Worm (Caenorhabditis elegans) whole organism, late embryonic: Measurements from ENCODE around the gene rars-1.

Source experiments
- C08G9.2 ChIP-seq: sonication (generic microtip); optimal IDR thresholded peaks from 2 replicates; lab custom pipeline; 2016; ENCODE audit warnings: mild to moderate bottlenecking, missing genetic modification characterization, moderate library complexity, missing compliant biosample characterization
- K09A11.1 ChIP-seq: sonication (generic microtip); optimal IDR thresholded peaks from 2 replicates; lab custom pipeline; 2017; ENCODE audit warnings: antibody characterized with exemption, mild to moderate bottlenecking, missing genetic modification characterization, missing compliant biosample characterization; ENCODE audit not compliant: insufficient read depth
- Y22D7AL.16 ChIP-seq: sonication (generic microtip); optimal IDR thresholded peaks from 2 replicates; lab custom pipeline; 2016; ENCODE audit warnings: missing genetic modification characterization, missing compliant biosample characterization
- ama-1 ChIP-seq: fragments of 150-350 bp; optimal IDR thresholded peaks from 2 replicates; lab custom pipeline; 2014
- ceh-14 ChIP-seq: sonication (generic microtip); optimal IDR thresholded peaks from 2 replicates; lab custom pipeline; 2016; ENCODE audit warnings: missing genotype, missing genetic modification characterization, missing compliant biosample characterization
- ceh-18 ChIP-seq: sonication (generic microtip); optimal IDR thresholded peaks from 2 replicates; lab custom pipeline; 2016; ENCODE audit warnings: missing genetic modification characterization, missing compliant biosample characterization
- ceh-2 ChIP-seq: sonication (generic microtip); optimal IDR thresholded peaks from 2 replicates; lab custom pipeline; 2016; ENCODE audit warnings: missing genotype, missing genetic modification characterization, missing compliant biosample characterization
- ceh-24 ChIP-seq: sonication (generic microtip); optimal IDR thresholded peaks from 2 replicates; lab custom pipeline; 2016; ENCODE audit warnings: mild to moderate bottlenecking, missing genetic modification characterization, missing compliant biosample characterization
- ceh-30 ChIP-seq: fragments of 150-350 bp; optimal IDR thresholded peaks from 2 replicates; lab custom pipeline; 2014; ENCODE audit warnings: missing biosample characterization, missing genetic modification characterization
- ceh-31 ChIP-seq: sonication (generic microtip); optimal IDR thresholded peaks from 2 replicates; lab custom pipeline; 2016; ENCODE audit warnings: missing genetic modification characterization, missing compliant biosample characterization
- ceh-45 ChIP-seq: fragments of 200-800 bp; sonication (Bioruptor generic); IDR thresholded peaks from 2 replicates; pipeline ENCODE4 v1.3.6; 2022; ENCODE audit warnings: missing genetic modification reagents, missing genetic modification characterization, missing compliant biosample characterization
- ceh-48 ChIP-seq: sonication (generic microtip); optimal IDR thresholded peaks from 2 replicates; lab custom pipeline; 2016; ENCODE audit warnings: missing genetic modification characterization, inconsistent platforms, missing compliant biosample characterization
- che-1 ChIP-seq: sonication (generic microtip); optimal IDR thresholded peaks from 2 replicates; lab custom pipeline; 2016; ENCODE audit warnings: mild to moderate bottlenecking, missing genetic modification characterization, missing compliant biosample characterization
- dmd-4 ChIP-seq: sonication (generic microtip); optimal IDR thresholded peaks from 2 replicates; lab custom pipeline; 2016; ENCODE audit warnings: borderline replicate concordance, missing genetic modification characterization, missing compliant biosample characterization
- dve-1 ChIP-seq: sonication (generic microtip); optimal IDR thresholded peaks from 2 replicates; lab custom pipeline; 2017; ENCODE audit warnings: antibody characterized with exemption, mild to moderate bottlenecking, missing genetic modification characterization, missing compliant biosample characterization
- elt-4 ChIP-seq: sonication (generic microtip); optimal IDR thresholded peaks from 2 replicates; lab custom pipeline; 2016; ENCODE audit warnings: missing genetic modification characterization, missing compliant biosample characterization
- ets-4 ChIP-seq: sonication (generic microtip); optimal IDR thresholded peaks from 2 replicates; lab custom pipeline; 2016; ENCODE audit warnings: missing genetic modification characterization, missing compliant biosample characterization
- eyg-1 ChIP-seq: sonication (generic microtip); optimal IDR thresholded peaks from 2 replicates; lab custom pipeline; 2016; ENCODE audit warnings: missing genotype, missing genetic modification characterization, missing compliant biosample characterization
- fax-1 ChIP-seq: sonication (generic microtip); optimal IDR thresholded peaks from 2 replicates; lab custom pipeline; 2016; ENCODE audit warnings: missing genotype, missing genetic modification characterization, missing compliant biosample characterization
- fkh-6 ChIP-seq: sonication (generic microtip); optimal IDR thresholded peaks from 2 replicates; lab custom pipeline; 2016; ENCODE audit warnings: missing genetic modification characterization, missing compliant biosample characterization
- hlh-13 ChIP-seq: fragments of 200-800 bp; sonication (Bioruptor generic); optimal IDR thresholded peaks from 2 replicates; lab custom pipeline; 2018; ENCODE audit warnings: mild to moderate bottlenecking, missing genetic modification characterization, missing compliant biosample characterization
- hlh-6 ChIP-seq: sonication (generic microtip); optimal IDR thresholded peaks from 2 replicates; lab custom pipeline; 2016; ENCODE audit warnings: missing genotype, missing genetic modification characterization, missing compliant biosample characterization
- hlh-8 ChIP-seq: sonication (generic microtip); optimal IDR thresholded peaks from 2 replicates; lab custom pipeline; 2016; ENCODE audit warnings: missing genotype, missing genetic modification characterization, missing compliant biosample characterization
- lim-6 ChIP-seq: sonication (generic microtip); optimal IDR thresholded peaks from 2 replicates; lab custom pipeline; 2016; ENCODE audit warnings: missing genetic modification characterization, missing compliant biosample characterization
- madf-2 ChIP-seq: sonication (generic microtip); optimal IDR thresholded peaks from 2 replicates; lab custom pipeline; 2017; ENCODE audit warnings: missing genetic modification characterization, missing compliant biosample characterization
- nfya-1 ChIP-seq: sonication (generic microtip); optimal IDR thresholded peaks from 2 replicates; lab custom pipeline; 2017; ENCODE audit warnings: missing genetic modification characterization, mild to moderate bottlenecking, missing compliant biosample characterization, antibody characterized with exemption, moderate library complexity
- nhr-232 ChIP-seq: sonication (generic microtip); optimal IDR thresholded peaks from 2 replicates; lab custom pipeline; 2016; ENCODE audit warnings: missing genetic modification characterization, missing compliant biosample characterization
- pat-9 ChIP-seq: fragments of 200-800 bp; sonication (Bioruptor generic); optimal IDR thresholded peaks from 2 replicates; lab custom pipeline; 2018; ENCODE audit warnings: mild to moderate bottlenecking, missing genetic modification characterization, moderate library complexity, missing compliant biosample characterization
- pax-1 ChIP-seq: fragments of 150-350 bp; optimal IDR thresholded peaks from 2 replicates; lab custom pipeline; 2014; ENCODE audit warnings: missing biosample characterization, missing genetic modification characterization
- pha-2 ChIP-seq: sonication (generic microtip); optimal IDR thresholded peaks from 2 replicates; lab custom pipeline; 2017; ENCODE audit warnings: mild to moderate bottlenecking, missing genetic modification characterization, missing compliant biosample characterization
- pha-4 ChIP-seq: fragments of 150-350 bp; optimal IDR thresholded peaks from 2 replicates; lab custom pipeline; 2018; ENCODE audit warnings: missing biosample characterization, missing genetic modification reagents, missing genetic modification characterization
- pqm-1 ChIP-seq: sonication (generic microtip); optimal IDR thresholded peaks from 2 replicates; lab custom pipeline; 2016; ENCODE audit warnings: missing genetic modification characterization, missing compliant biosample characterization
- ref-2 ChIP-seq: sonication (generic microtip); optimal IDR thresholded peaks from 2 replicates; lab custom pipeline; 2016; ENCODE audit warnings: missing genetic modification characterization, missing compliant biosample characterization
- rnt-1 ChIP-seq: sonication (generic microtip); optimal IDR thresholded peaks from 2 replicates; lab custom pipeline; 2016; ENCODE audit warnings: missing genetic modification characterization, missing compliant biosample characterization
- sox-4 ChIP-seq: sonication (generic microtip); optimal IDR thresholded peaks from 2 replicates; lab custom pipeline; 2017; ENCODE audit warnings: mild to moderate bottlenecking, missing genetic modification characterization, inconsistent platforms, missing compliant biosample characterization
- tbx-7 ChIP-seq: sonication (generic microtip); optimal IDR thresholded peaks from 2 replicates; lab custom pipeline; 2016; ENCODE audit warnings: missing genotype, missing genetic modification characterization, missing compliant biosample characterization
- unc-42 ChIP-seq: sonication (generic microtip); optimal IDR thresholded peaks from 2 replicates; lab custom pipeline; 2016; ENCODE audit warnings: missing genotype, missing genetic modification characterization, missing compliant biosample characterization
- unc-55 ChIP-seq: sonication (generic microtip); optimal IDR thresholded peaks from 2 replicates; lab custom pipeline; 2017; ENCODE audit warnings: missing biosample characterization, missing genetic modification reagents, missing genetic modification characterization
- unc-86 ChIP-seq: sonication (generic microtip); optimal IDR thresholded peaks from 2 replicates; lab custom pipeline; 2016; ENCODE audit warnings: missing genetic modification characterization, missing compliant biosample characterization
- zip-5 ChIP-seq: sonication (generic microtip); optimal IDR thresholded peaks from 2 replicates; lab custom pipeline; 2016; ENCODE audit warnings: missing genetic modification characterization, missing compliant biosample characterization
- ztf-16 ChIP-seq: sonication (generic microtip); optimal IDR thresholded peaks from 2 replicates; lab custom pipeline; 2017; ENCODE audit warnings: missing genetic modification characterization, missing compliant biosample characterization

Gene rars-1

DNA sequence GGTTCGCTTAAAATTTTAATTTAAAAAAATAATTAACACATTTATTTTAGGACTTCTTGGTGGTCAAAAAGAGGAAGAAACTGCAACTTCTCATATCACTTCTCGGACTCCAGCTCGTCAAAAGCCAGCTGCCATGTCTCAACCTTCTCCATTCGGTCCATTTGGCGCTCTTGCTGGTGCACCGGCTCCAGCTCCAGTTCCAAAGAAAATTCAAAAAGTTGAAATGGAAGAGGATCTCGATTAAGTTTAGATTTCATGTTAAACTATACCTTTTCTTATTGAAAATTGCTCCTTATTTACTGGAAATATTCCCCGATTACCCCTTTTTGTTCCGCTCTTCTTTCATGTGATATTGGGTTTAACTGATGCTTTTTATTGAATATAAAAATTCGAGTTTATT, 3.2 kb downstream of the rars-1 start:
- TF ChIP-seq elt-4 (tag; lab: Kevin White, UChicago): no peak
- TF ChIP-seq zip-5: no peak
- no peak for TF ChIP-seq ref-2
- TF ChIP-seq fax-1 (tag; lab: Kevin White, UChicago): no peak
- TF ChIP-seq madf-2: no peak
- TF ChIP-seq fkh-6 (tag; lab: Kevin White, UChicago): no peak
- TF ChIP-seq pha-2: no peak
- no peak for TF ChIP-seq che-1 (tag; lab: Kevin White, UChicago)
- no peak for TF ChIP-seq unc-42 (tag; lab: Kevin White, UChicago)
- no peak for TF ChIP-seq sox-4
- TF ChIP-seq hlh-13: no peak
- no peak for TF ChIP-seq nfya-1 (tag; lab: Kevin White, UChicago)
- no peak for TF ChIP-seq ceh-31 (tag; lab: Kevin White, UChicago)
- TF ChIP-seq dve-1 (tag; lab: Kevin White, UChicago): no peak
- TF ChIP-seq eyg-1 (tag; lab: Kevin White, UChicago): no peak
- no peak for TF ChIP-seq unc-86 (tag; lab: Kevin White, UChicago)
- TF ChIP-seq K09A11.1: no peak

DNA sequence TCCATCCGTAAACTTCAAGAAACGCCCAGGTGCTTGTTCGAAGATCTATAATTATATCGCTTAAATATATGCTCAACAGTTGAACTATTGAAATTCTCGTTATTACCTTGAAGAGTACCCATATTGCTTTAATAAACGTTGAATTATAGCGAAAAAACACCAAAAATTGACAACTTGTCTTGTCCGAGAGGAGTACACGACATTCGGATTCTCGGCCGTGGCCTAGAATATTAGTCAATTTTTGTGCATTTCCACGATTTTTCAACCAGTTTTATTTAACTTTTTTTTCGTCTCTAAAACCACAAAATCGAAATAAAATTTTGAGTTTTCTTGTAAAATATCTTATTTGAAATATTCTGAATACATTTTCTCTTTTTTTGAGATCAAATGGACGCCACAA, 4.7 kb downstream of the rars-1 start, which contains the start of the genes F26F4.9 and cee-1:
Gene F26F4.9, minus strand, starts transcription at position 205 of the 400 bp plus-strand sequence.
Gene cee-1, plus strand, starts transcription at position 383 of the 400 bp plus-strand sequence.
- TF ChIP-seq pqm-1 (tag; lab: Kevin White, UChicago) (no peak), unc-86 (tag; lab: Kevin White, UChicago) (no peak), dmd-4 (tag; lab: Kevin White, UChicago) (no peak), rnt-1 (tag; lab: Kevin White, UChicago) (peak; percentile 7), C08G9.2 (tag; lab: Kevin White, UChicago) (peak; percentile 85), ama-1 (lab: Kevin White, UChicago) (no peak), Y22D7AL.16 (no peak), ceh-18 (peak; percentile 38), ceh-2 (tag; lab: Kevin White, UChicago) (peak; percentile 71), ceh-45 (GFP tag; lab: Robert Waterston, UW) (no peak), lim-6 (tag; lab: Kevin White, UChicago) (peak; percentile 39), unc-55 (GFP tag; lab: Kevin White, UChicago) (peak; percentile 30), tbx-7 (tag; lab: Kevin White, UChicago) (peak; percentile 71), ets-4 (tag; lab: Kevin White, UChicago) (peak; percentile 75), ref-2 (peak; percentile 25), nhr-232 (tag; lab: Kevin White, UChicago) (no peak), ceh-30 (tag; lab: Kevin White, UChicago) (no peak), fax-1 (tag; lab: Kevin White, UChicago) (peak; percentile 2), ceh-31 (tag; lab: Kevin White, UChicago) (peak; percentile 85), hlh-8 (tag; lab: Kevin White, UChicago) (peak; percentile 72), zip-5 (peak; percentile 52), ztf-16 (tag; lab: Kevin White, UChicago) (peak; percentile 13)

DNA sequence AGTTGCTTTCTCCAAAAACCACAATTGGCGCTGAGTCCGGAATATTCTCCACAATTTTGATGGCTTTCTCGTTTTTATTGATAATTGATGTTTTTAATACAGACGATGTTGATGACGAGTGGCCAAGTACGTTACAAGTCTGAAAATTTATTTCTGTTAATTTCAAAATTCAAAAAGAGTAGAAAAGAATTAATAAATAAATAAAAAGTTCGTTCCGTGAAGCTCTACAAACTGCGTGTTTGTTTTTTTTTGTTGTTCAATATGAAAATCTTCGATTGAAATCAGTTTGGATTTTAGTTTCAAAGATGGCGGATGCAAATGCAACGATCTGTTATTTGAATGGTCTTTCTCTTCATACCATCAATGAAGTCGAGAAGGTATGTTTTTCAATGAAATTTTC, 6.0 kb downstream of the rars-1 start, which contains the start of gene F26F4.2:
Gene F26F4.2, plus strand, starts transcription at position 301 of the 400 bp plus-strand sequence.
- TF ChIP-seq hlh-8 (tag; lab: Kevin White, UChicago) (no peak), pha-4 (no peak), ceh-24 (tag; lab: Kevin White, UChicago) (no peak), ref-2 (no peak), ceh-14 (no peak), pax-1 (tag; lab: Kevin White, UChicago) (no peak), hlh-6 (no peak), pat-9 (tag; lab: Kevin White, UChicago) (no peak), ceh-48 (tag; lab: Kevin White, UChicago) (no peak), lim-6 (tag; lab: Kevin White, UChicago) (no peak)
